Worm (Caenorhabditis elegans): ENCODE measurements around the gene sss-1.

Gene sss-1

DNA sequence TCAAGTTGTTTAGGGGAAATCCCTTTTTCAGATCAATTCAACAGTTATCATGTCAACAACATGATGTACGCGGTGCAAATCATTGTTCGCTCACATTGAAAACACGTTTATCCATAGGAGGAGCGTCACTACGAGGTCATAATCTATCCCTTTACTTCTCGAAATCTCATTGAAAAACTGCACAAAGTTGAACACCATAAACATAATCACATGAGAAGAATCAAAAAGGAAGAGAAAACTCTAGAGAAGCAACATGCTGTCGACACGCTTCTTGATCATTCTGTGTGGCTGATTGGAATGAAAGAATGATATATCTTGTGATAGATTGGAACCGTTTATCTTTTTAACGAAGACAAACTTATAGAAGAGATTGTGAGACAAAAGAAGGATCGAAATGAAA lies 25.6 kb downstream of the sss-1 start (continued):
- TF ChIP-seq ces-1 (GFP tag; optimal IDR thresholded peaks at IDR 0.05) (no peak), zfp-3 (GFP tag; conservative IDR thresholded peaks at IDR 0.05) (no peak), lin-29 (GFP tag; IDR thresholded peaks at IDR 0.05) (no peak), nhr-102 (tag; optimal IDR thresholded peaks at IDR 0.05) (peak; percentile 52), mdt-29 (GFP tag; IDR thresholded peaks at IDR 0.05) (peak; percentile 90), Y105C5A.15 (GFP tag; IDR thresholded peaks at IDR 0.05) (no peak), lin-38 (GFP tag; IDR thresholded peaks at IDR 0.05) (no peak), hlh-11 (tag; optimal IDR thresholded peaks at IDR 0.05) (peak; percentile 90), mxl-2 (GFP tag; conservative IDR thresholded peaks at IDR 0.05) (no peak), egl-27 (tag; optimal IDR thresholded peaks at IDR 0.05) (no peak), rbr-2 (tag; optimal IDR thresholded peaks at IDR 0.05) (no peak), lin-39 (tag; optimal IDR thresholded peaks at IDR 0.05) (no peak), lir-3 (tag; optimal IDR thresholded peaks at IDR 0.05) (no peak), madf-5 (GFP tag; IDR thresholded peaks at IDR 0.05) (no peak), unc-39 (tag; optimal IDR thresholded peaks at IDR 0.05) (no peak), nhr-10 (tag; optimal IDR thresholded peaks at IDR 0.05) (peak; percentile 14), fos-1 (tag; optimal IDR thresholded peaks at IDR 0.05) (no peak), ZK546.5 (tag; optimal IDR thresholded peaks at IDR 0.05) (no peak), T26A8.4 (GFP tag; IDR thresholded peaks at IDR 0.05) (no peak), duxl-1 (tag; optimal IDR thresholded peaks at IDR 0.05; ENCODE audit: poor library complexity) (peak; percentile 9), arid-1 (GFP tag; conservative IDR thresholded peaks at IDR 0.05) (no peak), ceh-82 (tag; optimal IDR thresholded peaks at IDR 0.05) (no peak), hlh-30 (tag; optimal IDR thresholded peaks at IDR 0.05; ENCODE audit: insufficient read depth) (peak; percentile 93), zfp-2 (tag; optimal IDR thresholded peaks at IDR 0.05) (no peak), dve-1 (tag; optimal IDR thresholded peaks at IDR 0.05; ENCODE audit: insufficient read depth) (peak; percentile 6), hmg-1.1 (GFP tag; IDR thresholded peaks at IDR 0.05) (no peak), aha-1 (tag) (peak; percentile 92), saeg-2 (GFP tag; IDR thresholded peaks at IDR 0.05) (no peak), egl-43 (GFP tag; IDR thresholded peaks at IDR 0.05) (no peak), F37D6.2 (tag; optimal IDR thresholded peaks at IDR 0.05) (no peak), daf-16 (GFP tag; optimal IDR thresholded peaks at IDR 0.05) (no peak), daf-16 (tag; optimal IDR thresholded peaks at IDR 0.05) (no peak), mdl-1 (tag; optimal IDR thresholded peaks at IDR 0.05) (peak in 1 of 2 experiments; percentile 72), nhr-237 (tag; optimal IDR thresholded peaks at IDR 0.05) (no peak), lin-1 (GFP tag; IDR thresholded peaks at IDR 0.05) (no peak), lsy-2 (tag; optimal IDR thresholded peaks at IDR 0.05) (peak; percentile 5 to 79), ZK337.2 (GFP tag; IDR thresholded peaks at IDR 0.05) (no peak), ceh-20 (GFP tag; IDR thresholded peaks at IDR 0.05) (peak; percentile 58; the same call in 1 of the 2 replicates), F44E2.7 (GFP tag; IDR thresholded peaks at IDR 0.05) (no peak), tra-1 (GFP tag; IDR thresholded peaks at IDR 0.05) (peak; percentile 24; the same call in 1 of the 2 replicates), madf-9 (GFP tag; conservative IDR thresholded peaks at IDR 0.05) (no peak), nhr-48 (tag; optimal IDR thresholded peaks at IDR 0.05) (peak; percentile 98), cey-2 (tag; optimal IDR thresholded peaks at IDR 0.05; ENCODE audit: borderline replicate concordance, insufficient read depth) (peak; percentile 94), nhr-42 (GFP tag; IDR thresholded peaks at IDR 0.05) (no peak)

All from whole organism, L4 larva.